Fruit fly (Drosophila melanogaster) whole organism, embryonic: ENCODE results near the gene CG5973.

Source experiments
- Abd-B ChIP-seq: fragments of 200-800 bp; sonication (Bioruptor generic); optimal IDR thresholded peaks from 2 replicates; lab custom pipeline; 2018; ENCODE audit warnings: missing biosample characterization, mild to moderate bottlenecking, missing genetic modification characterization, moderate library complexity
- Ada2b ChIP-seq: fragments of 200-800 bp; sonication (Bioruptor generic); IDR thresholded peaks from 2 replicates; pipeline ENCODE4 v1.3.6; 2022; ENCODE audit warnings: missing biosample characterization, missing genetic modification characterization
- Bgb ChIP-seq: fragments of 200-800 bp; sonication (Bioruptor generic); IDR thresholded peaks from 2 replicates; pipeline ENCODE4 v1.3.6; 2022; ENCODE audit warnings: missing biosample characterization, missing genetic modification characterization; ENCODE audit not compliant: partially characterized antibody
- C15 ChIP-seq: fragments of 200-800 bp; sonication (Bioruptor generic); IDR thresholded peaks from 3 replicates; pipeline ENCODE4 v1.3.6; 2022; ENCODE audit warnings: missing biosample characterization, missing genetic modification characterization
- CG11695 ChIP-seq: fragments of 200-800 bp; sonication (Bioruptor generic); IDR thresholded peaks from 3 replicates; pipeline ENCODE4 v1.3.6; 2022; ENCODE audit warnings: missing biosample characterization, missing genetic modification characterization
- CG12071 ChIP-seq: fragments of 200-800 bp; sonication (Bioruptor generic); optimal IDR thresholded peaks from 3 replicates; lab custom pipeline; 2018; ENCODE audit warnings: missing biosample characterization, mild to moderate bottlenecking, missing genetic modification characterization
- CG12104 ChIP-seq: fragments of 200-800 bp; sonication (Bioruptor generic); optimal IDR thresholded peaks from 3 replicates; lab custom pipeline; 2016; ENCODE audit warnings: missing biosample characterization, missing genetic modification characterization
- CG12391 ChIP-seq: fragments of 200-800 bp; sonication (Bioruptor generic); optimal IDR thresholded peaks from 3 replicates; lab custom pipeline; 2018; ENCODE audit warnings: missing biosample characterization, mild to moderate bottlenecking, missing genetic modification characterization, moderate library complexity
- CG12659 ChIP-seq: fragments of 200-800 bp; sonication (Bioruptor generic); optimal IDR thresholded peaks from 3 replicates; lab custom pipeline; 2017; ENCODE audit warnings: mild to moderate bottlenecking, missing biosample characterization, missing genetic modification reagents, missing genetic modification characterization
- CG12744 ChIP-seq: fragments of 200-800 bp; sonication (Bioruptor generic); optimal IDR thresholded peaks from 2 replicates; lab custom pipeline; 2016; ENCODE audit warnings: missing biosample characterization, missing genetic modification characterization
- CG13424 ChIP-seq: fragments of 200-800 bp; sonication (Bioruptor generic); optimal IDR thresholded peaks from 2 replicates; lab custom pipeline; 2019; ENCODE audit warnings: missing biosample characterization, mild to moderate bottlenecking, missing genetic modification characterization, moderate library complexity
- CG13624 ChIP-seq: fragments of 200-800 bp; sonication (Bioruptor generic); optimal IDR thresholded peaks from 2 replicates; lab custom pipeline; 2016; ENCODE audit warnings: missing biosample characterization, missing genetic modification characterization
- CG16813 ChIP-seq: fragments of 200-800 bp; sonication (Bioruptor generic); IDR thresholded peaks from 3 replicates; pipeline ENCODE4 v1.3.6; 2022; ENCODE audit warnings: missing biosample characterization, missing genetic modification characterization; ENCODE audit not compliant: partially characterized antibody
- CG18011 ChIP-seq: fragments of 200-800 bp; sonication (Bioruptor generic); optimal IDR thresholded peaks from 2 replicates; lab custom pipeline; 2017; ENCODE audit warnings: missing biosample characterization, missing genetic modification characterization, mild to moderate bottlenecking, moderate library complexity, missing genotype
- CG2678 ChIP-seq: fragments of 200-800 bp; sonication (Bioruptor generic); optimal IDR thresholded peaks from 3 replicates; lab custom pipeline; 2019; ENCODE audit warnings: missing biosample characterization, mild to moderate bottlenecking, missing genetic modification characterization, moderate library complexity
- CG4404 ChIP-seq: fragments of 200-800 bp; sonication (Bioruptor generic); IDR thresholded peaks from 2 replicates; pipeline ENCODE4 v1.3.6; 2022; ENCODE audit warnings: missing biosample characterization, missing genetic modification characterization
- CG6254 ChIP-seq: fragments of 200-800 bp; sonication (Bioruptor generic); optimal IDR thresholded peaks from 3 replicates; lab custom pipeline; 2017; ENCODE audit warnings: mild to moderate bottlenecking, missing biosample characterization, missing genetic modification reagents, missing genetic modification characterization
- CG9437 ChIP-seq: fragments of 200-800 bp; sonication (Bioruptor generic); optimal IDR thresholded peaks from 2 replicates; lab custom pipeline; 2018; ENCODE audit warnings: missing biosample characterization, mild to moderate bottlenecking, missing genetic modification characterization
- CHES-1-like ChIP-seq: fragments of 200-800 bp; sonication (Bioruptor generic); optimal IDR thresholded peaks from 2 replicates; lab custom pipeline; 2016; ENCODE audit warnings: missing biosample characterization, missing genetic modification characterization
- Dfd ChIP-seq, 2 experiments: fragments of >200 bp; optimal IDR thresholded peaks; 2 replicates each; lab custom pipeline; 2017; ENCODE audit warnings: missing biosample characterization in 2 of 2, missing genetic modification characterization in 2 of 2
- Dll ChIP-seq: fragments of 200-800 bp; sonication (Bioruptor generic); IDR thresholded peaks from 4 replicates; pipeline ENCODE4 v1.3.6; 2022; ENCODE audit warnings: missing biosample characterization, missing genetic modification characterization; ENCODE audit not compliant: partially characterized antibody
- Doc2 ChIP-seq: fragments of 200-800 bp; sonication (Bioruptor generic); IDR thresholded peaks from 2 replicates; pipeline ENCODE4 v1.3.6; 2022; ENCODE audit warnings: missing biosample characterization, missing genetic modification characterization
- Eip74EF ChIP-seq, 2 experiments: fragments of 200-800 bp in 1 of 2; fragments of >200 bp in 1 of 2; sonication (Bioruptor generic) in 1 of 2; optimal IDR thresholded peaks; 2 replicates each; lab custom pipeline; 2017 to 2019; ENCODE audit warnings: missing biosample characterization in 2 of 2, missing genetic modification characterization in 2 of 2, mild to moderate bottlenecking in 1 of 2, moderate library complexity in 1 of 2
- HHEX ChIP-seq: fragments of 200-800 bp; sonication (Bioruptor generic); optimal IDR thresholded peaks from 3 replicates; lab custom pipeline; 2017; ENCODE audit warnings: missing biosample characterization, mild to moderate bottlenecking, missing genetic modification characterization, missing genetic modification reagents
- Hey ChIP-seq: fragments of 200-800 bp; sonication (Bioruptor generic); optimal IDR thresholded peaks from 3 replicates; lab custom pipeline; 2018; ENCODE audit warnings: missing biosample characterization, mild to moderate bottlenecking, missing genetic modification characterization
- Jarid2 ChIP-seq: fragments of 200-800 bp; sonication (Bioruptor generic); optimal IDR thresholded peaks from 3 replicates; lab custom pipeline; 2017; ENCODE audit warnings: mild to moderate bottlenecking, missing biosample characterization, missing genetic modification reagents, missing genetic modification characterization
- Mrtf ChIP-seq: fragments of 200-800 bp; sonication (Bioruptor generic); IDR thresholded peaks from 3 replicates; pipeline ENCODE4 v1.3.6; 2022; ENCODE audit warnings: missing biosample characterization, missing genetic modification characterization
- NFAT ChIP-seq: fragments of 200-800 bp; sonication (Bioruptor generic); IDR thresholded peaks from 2 replicates; pipeline ENCODE4 v1.3.6; 2022; ENCODE audit warnings: missing biosample characterization, missing genetic modification characterization
- Oli ChIP-seq: fragments of 200-800 bp; sonication (Bioruptor generic); optimal IDR thresholded peaks from 2 replicates; lab custom pipeline; 2018; ENCODE audit warnings: missing biosample characterization, mild to moderate bottlenecking, missing genetic modification characterization, moderate library complexity
- Optix ChIP-seq: fragments of 200-800 bp; sonication (Bioruptor generic); IDR thresholded peaks from 3 replicates; pipeline ENCODE4 v1.3.6; 2022; ENCODE audit warnings: missing biosample characterization, missing genetic modification characterization
- Six4 ChIP-seq: fragments of 200-800 bp; sonication (Bioruptor generic); optimal IDR thresholded peaks from 2 replicates; lab custom pipeline; 2016; ENCODE audit warnings: missing biosample characterization, missing genetic modification characterization
- TFAM ChIP-seq: fragments of 200-800 bp; sonication (Bioruptor generic); optimal IDR thresholded peaks from 2 replicates; lab custom pipeline; 2017; ENCODE audit warnings: missing biosample characterization, missing genetic modification characterization, inconsistent platforms
- ap ChIP-seq: fragments of 200-800 bp; sonication (Bioruptor generic); IDR thresholded peaks from 2 replicates; pipeline ENCODE4 v1.3.6; 2022; ENCODE audit warnings: missing biosample characterization, missing genetic modification characterization
- ara ChIP-seq: fragments of 200-800 bp; sonication (Bioruptor generic); IDR thresholded peaks from 2 replicates; pipeline ENCODE4 v1.3.6; 2022; ENCODE audit warnings: missing biosample characterization, missing genetic modification characterization
- bsh ChIP-seq, 2 experiments: fragments of 200-800 bp; sonication (Bioruptor generic); optimal IDR thresholded peaks; 2 replicates each; lab custom pipeline; 2017 to 2018; ENCODE audit warnings: mild to moderate bottlenecking in 2 of 2, missing biosample characterization in 2 of 2, missing genetic modification characterization in 2 of 2, moderate library complexity in 1 of 2
- caup ChIP-seq: fragments of 200-800 bp; sonication (Bioruptor generic); optimal IDR thresholded peaks from 3 replicates; lab custom pipeline; 2017; ENCODE audit warnings: missing biosample characterization, mild to moderate bottlenecking, missing genetic modification characterization, moderate library complexity; ENCODE audit not compliant: severe bottlenecking
- ci ChIP-seq: fragments of 200-800 bp; sonication (Bioruptor generic); IDR thresholded peaks from 3 replicates; pipeline ENCODE4 v1.3.6; 2022; ENCODE audit warnings: missing biosample characterization, missing genetic modification characterization
- fu2 ChIP-seq: fragments of 200-800 bp; sonication (Bioruptor generic); optimal IDR thresholded peaks from 2 replicates; lab custom pipeline; 2016; ENCODE audit warnings: missing biosample characterization, missing genetic modification characterization
- hb ChIP-seq: fragments of 200-800 bp; sonication (Bioruptor generic); IDR thresholded peaks from 3 replicates; pipeline ENCODE4 v1.3.6; 2022; ENCODE audit warnings: missing biosample characterization, missing genetic modification characterization; ENCODE audit not compliant: partially characterized antibody
- kay ChIP-seq: fragments of 200-800 bp; sonication (Bioruptor generic); optimal IDR thresholded peaks from 2 replicates; lab custom pipeline; 2016; ENCODE audit warnings: missing biosample characterization, missing genetic modification characterization
- lbe ChIP-seq: fragments of 200-800 bp; sonication (Bioruptor generic); optimal IDR thresholded peaks from 2 replicates; lab custom pipeline; 2016; ENCODE audit warnings: missing biosample characterization, mild to moderate bottlenecking, missing genetic modification characterization
- lilli ChIP-seq: fragments of 200-800 bp; sonication (Bioruptor generic); optimal IDR thresholded peaks from 3 replicates; lab custom pipeline; 2016; ENCODE audit warnings: missing biosample characterization, missing genetic modification characterization
- nmo ChIP-seq: fragments of 200-800 bp; sonication (Bioruptor generic); optimal IDR thresholded peaks from 2 replicates; lab custom pipeline; 2018; ENCODE audit warnings: missing biosample characterization, mild to moderate bottlenecking, missing genetic modification characterization, moderate library complexity
- onecut ChIP-seq: fragments of 200-800 bp; sonication (Bioruptor generic); IDR thresholded peaks from 2 replicates; pipeline ENCODE4 v1.3.6; 2022; ENCODE audit warnings: missing biosample characterization, missing genetic modification characterization
- pzg ChIP-seq: fragments of 200-800 bp; sonication (Bioruptor generic); optimal IDR thresholded peaks from 3 replicates; lab custom pipeline; 2018; ENCODE audit warnings: missing biosample characterization, mild to moderate bottlenecking, missing genetic modification characterization, moderate library complexity
- ro ChIP-seq: fragments of 200-800 bp; sonication (Bioruptor generic); IDR thresholded peaks from 2 replicates; pipeline ENCODE4 v1.3.6; 2022; ENCODE audit warnings: missing biosample characterization, missing genetic modification characterization
- tap ChIP-seq: fragments of 200-800 bp; optimal IDR thresholded peaks from 3 replicates; lab custom pipeline; 2019; ENCODE audit warnings: missing biosample characterization, mild to moderate bottlenecking, missing genetic modification characterization, moderate library complexity
- vfl ChIP-seq: fragments of 200-800 bp; sonication (Bioruptor generic); optimal IDR thresholded peaks from 2 replicates; lab custom pipeline; 2016; ENCODE audit warnings: missing biosample characterization, missing genetic modification characterization
- yki ChIP-seq: fragments of >200 bp; optimal IDR thresholded peaks from 3 replicates; lab custom pipeline; 2018
- zen ChIP-seq: fragments of 200-800 bp; sonication (Bioruptor generic); optimal IDR thresholded peaks from 3 replicates; lab custom pipeline; 2018; ENCODE audit warnings: missing biosample characterization, mild to moderate bottlenecking, missing genetic modification characterization, moderate library complexity

The CG5973 gene

dm6 chr2L:7396962-7397361, 40.3 kb upstream of the CG5973 start (continued):
- TF ChIP-seq zen (tag; lab: Kevin White, UChicago): peak; percentile 15
- peak; percentile 71 for TF ChIP-seq Oli (tag; lab: Kevin White, UChicago)
- peak; percentile 79; the same call in 1 of the 2 replicates for TF ChIP-seq Ada2b (GFP tag; lab: Robert Waterston, UW)
- peak; percentile 53 for TF ChIP-seq CG13624 (GFP tag; lab: Kevin White, UChicago)
- TF ChIP-seq Hey (tag; lab: Kevin White, UChicago): no peak
- TF ChIP-seq yki (lab: Kevin White, UChicago): no peak
- peak in 1 of 2 experiments; percentile 77 for TF ChIP-seq bsh (GFP tag; optimal IDR thresholded peaks at IDR 0.05; lab: Kevin White, UChicago)
- peak in 1 of 2 experiments; percentile 21 for TF ChIP-seq Eip74EF (GFP tag; optimal IDR thresholded peaks at IDR 0.05; lab: Kevin White, UChicago)
- TF ChIP-seq lbe (GFP tag; lab: Kevin White, UChicago): no peak
- TF ChIP-seq hb: no peak
- TF ChIP-seq Dll (GFP tag; lab: Robert Waterston, UW): no peak
- peak; percentile 14 for TF ChIP-seq fu2 (GFP tag; lab: Kevin White, UChicago)
- TF ChIP-seq CG13424 (tag; lab: Kevin White, UChicago): peak; percentile 55
- TF ChIP-seq Bgb (GFP tag; lab: Robert Waterston, UW): no peak
- peak; percentile 80 for TF ChIP-seq ci (GFP tag; lab: Robert Waterston, UW)
- TF ChIP-seq CG12104 (GFP tag; lab: Kevin White, UChicago): peak; percentile 39
- no peak for TF ChIP-seq CHES-1-like
- peak; percentile 73 for TF ChIP-seq lilli (GFP tag; lab: Kevin White, UChicago)
- peak; percentile 45 for TF ChIP-seq CG12659 (GFP tag; lab: Kevin White, UChicago)
- TF ChIP-seq CG12744 (GFP tag; lab: Kevin White, UChicago): peak; percentile 51
- TF ChIP-seq vfl (GFP tag; lab: Kevin White, UChicago): peak; percentile 46
- TF ChIP-seq kay (GFP tag; lab: Kevin White, UChicago): peak; percentile 51
- peak; percentile 30; the same call in 1 of the 3 replicates for TF ChIP-seq C15 (GFP tag; lab: Robert Waterston, UW)
- no peak for TF ChIP-seq Dfd (GFP tag; optimal IDR thresholded peaks at IDR 0.05; lab: Kevin White, UChicago)
- no peak for TF ChIP-seq TFAM (GFP tag; lab: Kevin White, UChicago)
- TF ChIP-seq Abd-B (GFP tag; lab: Kevin White, UChicago): peak; percentile 73
- no peak for TF ChIP-seq pzg (GFP tag; lab: Kevin White, UChicago)
- peak; percentile 56 for TF ChIP-seq CG9437 (GFP tag; lab: Kevin White, UChicago)
- peak; percentile 64 for TF ChIP-seq CG12391
- peak; percentile 42 for TF ChIP-seq CG12071 (GFP tag; lab: Kevin White, UChicago)
- TF ChIP-seq nmo (GFP tag; lab: Kevin White, UChicago): peak; percentile 59
- TF ChIP-seq CG11695: peak; percentile 81
- TF ChIP-seq ro: 0 out of 2 replicates have a peak, but pooled peaks have one; percentile 41
- TF ChIP-seq ara (GFP tag; lab: Robert Waterston, UW): peak; percentile 58; the same call in 1 of the 2 replicates
- TF ChIP-seq onecut (GFP tag; lab: Robert Waterston, UW): no peak
- TF ChIP-seq HHEX: peak; percentile 69
- TF ChIP-seq CG4404: no peak
- peak; percentile 39 for TF ChIP-seq ap (GFP tag; lab: Robert Waterston, UW)
- TF ChIP-seq CG6254 (GFP tag; lab: Kevin White, UChicago): peak; percentile 38
- TF ChIP-seq CG18011 (GFP tag; lab: Kevin White, UChicago): peak; percentile 22
- peak; percentile 51; the same call in 1 of the 2 replicates for TF ChIP-seq NFAT
- TF ChIP-seq Jarid2: no peak
- TF ChIP-seq CG16813 (GFP tag; lab: Robert Waterston, UW): no peak
- peak; percentile 56 for TF ChIP-seq tap (tag; lab: Kevin White, UChicago)
- TF ChIP-seq Mrtf (GFP tag; lab: Robert Waterston, UW): peak; percentile 47; the same call in 1 of the 3 replicates
- TF ChIP-seq Optix (GFP tag; lab: Robert Waterston, UW): 0 out of 3 replicates have a peak, but pooled peaks have one; percentile 9
- TF ChIP-seq CG2678 (tag; lab: Kevin White, UChicago): peak; percentile 80
- peak; percentile 66; the same call in 1 of the 2 replicates for TF ChIP-seq Doc2 (GFP tag; lab: Robert Waterston, UW)
- TF ChIP-seq caup (GFP tag; lab: Kevin White, UChicago): peak; percentile 61
- TF ChIP-seq Six4: peak; percentile 38
